Worm (Caenorhabditis elegans) whole organism, early embryonic: ENCODE results near the gene C53A5.13.

Source experiments
- B0310.2 ChIP-seq: sonication (generic microtip); optimal IDR thresholded peaks from 2 replicates; lab custom pipeline; 2016; ENCODE audit warnings: mild to moderate bottlenecking, missing genetic modification characterization, missing compliant biosample characterization
- F13C5.2 ChIP-seq: sonication (generic microtip); optimal IDR thresholded peaks from 2 replicates; lab custom pipeline; 2017; ENCODE audit warnings: mild to moderate bottlenecking, missing genetic modification characterization, inconsistent platforms, missing compliant biosample characterization
- aly-1 ChIP-seq: sonication (generic microtip); optimal IDR thresholded peaks from 2 replicates; lab custom pipeline; 2016; ENCODE audit warnings: missing genetic modification characterization, missing compliant biosample characterization
- ama-1 ChIP-seq: fragments of 150-350 bp; optimal IDR thresholded peaks from 2 replicates; lab custom pipeline; 2014
- ceh-13 ChIP-seq: fragments of 200-800 bp; sonication (Bioruptor generic); optimal IDR thresholded peaks from 2 replicates; lab custom pipeline; 2018; ENCODE audit warnings: mild to moderate bottlenecking, missing genetic modification characterization, missing compliant biosample characterization
- ceh-36 ChIP-seq: sonication (generic microtip); optimal IDR thresholded peaks from 2 replicates; lab custom pipeline; 2016; ENCODE audit warnings: missing genetic modification characterization, inconsistent platforms, missing compliant biosample characterization
- ets-7 ChIP-seq: sonication (generic microtip); optimal IDR thresholded peaks from 2 replicates; lab custom pipeline; 2016; ENCODE audit warnings: missing genotype, missing genetic modification characterization, missing compliant biosample characterization
- flt-1 ChIP-seq: fragments of 200-800 bp; sonication (Bioruptor generic); IDR thresholded peaks from 2 replicates; pipeline ENCODE4 v1.3.6; 2022; ENCODE audit warnings: missing genetic modification characterization, missing compliant biosample characterization
- hmbx-1 ChIP-seq: sonication (generic microtip); optimal IDR thresholded peaks from 2 replicates; lab custom pipeline; 2016; ENCODE audit warnings: mild to moderate bottlenecking, missing genetic modification characterization, missing compliant biosample characterization
- hmg-4 ChIP-seq: fragments of 200-800 bp; sonication (Bioruptor generic); optimal IDR thresholded peaks from 2 replicates; lab custom pipeline; 2018; ENCODE audit warnings: mild to moderate bottlenecking, missing genetic modification characterization, missing compliant biosample characterization
- hnd-1 ChIP-seq: sonication (generic microtip); optimal IDR thresholded peaks from 2 replicates; lab custom pipeline; 2016; ENCODE audit warnings: missing genetic modification characterization, missing compliant biosample characterization
- pes-1 ChIP-seq: fragments of 200-800 bp; sonication (Bioruptor generic); IDR thresholded peaks from 2 replicates; pipeline ENCODE4 v1.3.6; 2022; ENCODE audit warnings: missing genetic modification reagents, missing genetic modification characterization, missing compliant biosample characterization
- scrt-1 ChIP-seq: fragments of 200-800 bp; sonication (Bioruptor generic); IDR thresholded peaks from 2 replicates; pipeline ENCODE4 v1.3.6; 2022; ENCODE audit warnings: missing genetic modification characterization, missing compliant biosample characterization
- sea-1 ChIP-seq: fragments of 200-800 bp; sonication (Bioruptor generic); conservative IDR thresholded peaks from 2 replicates; pipeline ENCODE4 v1.3.6; 2022; ENCODE audit warnings: missing genetic modification characterization, missing compliant biosample characterization
- tbx-11 ChIP-seq: fragments of 200-800 bp; sonication (Bioruptor generic); IDR thresholded peaks from 2 replicates; pipeline ENCODE4 v1.3.6; 2022; ENCODE audit warnings: missing genetic modification characterization, missing compliant biosample characterization
- tbx-37 ChIP-seq: fragments of 200-800 bp; sonication (Bioruptor generic); conservative IDR thresholded peaks from 2 replicates; pipeline ENCODE4 v1.3.6; 2022; ENCODE audit warnings: missing genetic modification reagents, missing genetic modification characterization, missing compliant biosample characterization
- tra-4 ChIP-seq: sonication (generic microtip); optimal IDR thresholded peaks from 2 replicates; lab custom pipeline; 2017; ENCODE audit warnings: missing genetic modification characterization, missing compliant biosample characterization

Gene C53A5.13

DNA sequence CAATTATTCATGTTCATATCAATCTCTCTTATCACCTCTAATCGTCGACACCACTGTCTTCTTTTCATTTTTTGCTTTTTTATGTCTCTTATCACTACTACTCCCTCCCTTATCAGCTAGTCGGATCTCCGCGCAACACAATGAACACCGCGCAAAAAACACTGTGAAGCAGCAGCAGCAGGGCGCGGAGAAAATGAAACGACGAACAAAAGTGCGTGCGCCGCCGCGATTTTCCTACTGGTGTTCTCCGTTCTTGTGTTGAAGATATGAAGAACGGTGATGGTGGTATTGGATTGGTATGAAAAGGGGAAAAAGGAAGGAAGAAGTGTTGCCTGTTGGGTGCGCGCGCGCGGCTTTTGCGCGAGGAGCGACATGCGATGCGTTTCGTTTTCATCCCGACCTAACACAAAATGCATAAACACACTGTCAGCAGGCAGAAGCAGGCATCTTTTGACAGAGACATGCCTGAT, 40.9 kb upstream of the C53A5.13 start:
- no peak for TF ChIP-seq ets-7
- TF ChIP-seq ama-1 (lab: Kevin White, UChicago): no peak
- no peak for TF ChIP-seq flt-1 (GFP tag; lab: Robert Waterston, UW)
- TF ChIP-seq hmg-4: peak; percentile 68

DNA sequence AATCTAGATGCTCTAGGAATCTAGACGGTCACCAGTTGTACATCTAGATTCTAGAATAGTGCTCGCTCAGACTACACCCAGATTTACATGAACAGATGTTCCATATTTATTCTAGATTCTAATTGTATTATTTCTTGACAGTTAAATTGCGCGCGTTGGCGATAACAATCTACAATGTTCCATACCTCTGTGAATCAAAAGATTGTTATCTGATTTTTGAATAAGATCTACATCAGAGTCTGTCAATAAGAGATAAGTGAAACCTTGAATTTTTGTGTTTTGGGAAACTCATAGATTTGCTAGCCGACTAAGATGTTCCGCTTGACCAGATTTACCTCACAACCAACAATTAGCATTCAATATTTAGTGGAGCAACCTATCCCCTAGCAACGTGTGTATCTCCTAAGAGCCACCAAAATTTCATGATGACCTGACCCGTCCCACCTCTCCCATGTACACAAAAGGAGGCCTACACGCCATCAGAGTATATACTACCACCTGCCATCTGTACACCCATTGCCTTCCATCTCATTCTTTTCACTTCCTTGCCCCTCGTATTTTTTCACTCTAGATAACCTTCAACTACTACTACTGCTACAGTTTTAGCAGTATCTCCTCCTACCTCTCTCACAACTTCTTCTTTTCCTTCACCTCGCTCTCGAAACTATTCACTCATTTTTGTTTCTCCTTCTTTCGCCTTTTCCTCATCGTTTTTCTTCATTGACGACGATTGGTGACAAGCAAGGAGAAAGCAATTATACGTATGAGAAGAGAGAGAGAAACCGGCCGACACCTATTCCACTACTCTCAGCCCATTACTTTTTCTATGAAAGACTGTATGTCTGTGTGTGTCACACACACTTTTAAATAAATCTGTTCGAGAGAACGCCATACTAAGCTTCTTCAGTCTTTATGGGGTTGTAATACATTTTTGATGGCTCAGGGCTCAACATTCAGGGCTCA, 39.7 kb upstream of the C53A5.13 start:
- TF ChIP-seq hmg-4 (no peak), hnd-1 (no peak), ceh-13 (GFP tag; lab: Kevin White, UChicago) (no peak), ets-7 (no peak), tra-4 (tag; lab: Kevin White, UChicago) (no peak), flt-1 (GFP tag; lab: Robert Waterston, UW) (no peak), B0310.2 (tag; lab: Kevin White, UChicago) (no peak), tbx-11 (GFP tag; lab: Robert Waterston, UW) (no peak), hmbx-1 (tag; lab: Kevin White, UChicago) (no peak), aly-1 (tag; lab: Kevin White, UChicago) (no peak), sea-1 (no peak), F13C5.2 (tag; lab: Kevin White, UChicago) (no peak), ceh-36 (no peak)

DNA sequence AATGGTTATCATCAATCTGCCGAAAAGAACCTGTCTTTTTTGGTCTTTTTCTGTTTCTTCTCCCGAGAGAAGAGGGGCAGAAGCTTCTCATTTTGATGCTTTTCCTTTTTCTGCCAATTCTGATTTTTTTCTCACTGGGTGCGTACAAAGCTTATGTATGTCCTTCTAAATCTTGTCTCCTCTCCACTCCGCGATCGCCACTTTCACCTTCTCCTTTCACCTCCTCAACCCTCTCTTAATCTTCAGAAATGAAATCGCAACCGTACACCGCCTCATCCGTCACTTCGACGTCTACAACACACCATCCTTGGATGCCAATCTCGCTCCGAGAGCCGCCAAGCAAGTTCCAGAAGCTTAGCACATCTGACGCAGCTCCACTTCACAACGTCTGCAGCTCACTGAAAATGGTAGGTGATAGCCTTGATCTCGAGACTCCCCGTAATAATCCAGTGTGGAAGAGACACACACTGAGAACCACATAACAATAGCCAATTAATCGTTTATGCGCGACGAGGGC, 38.6 kb upstream of the C53A5.13 start, which contains the start of gene R02D5.1:
Gene R02D5.1 (plus strand): TSS at position 245 of the 517 bp plus-strand sequence.
- no peak for TF ChIP-seq pes-1 (GFP tag; lab: Robert Waterston, UW)
- TF ChIP-seq hmg-4: peak; percentile 21
- TF ChIP-seq scrt-1 (GFP tag; lab: Robert Waterston, UW): no peak
- TF ChIP-seq ets-7: no peak
- TF ChIP-seq tbx-11 (GFP tag; lab: Robert Waterston, UW): no peak
- TF ChIP-seq ceh-13 (GFP tag; lab: Kevin White, UChicago): no peak
- TF ChIP-seq B0310.2 (tag; lab: Kevin White, UChicago): no peak

DNA sequence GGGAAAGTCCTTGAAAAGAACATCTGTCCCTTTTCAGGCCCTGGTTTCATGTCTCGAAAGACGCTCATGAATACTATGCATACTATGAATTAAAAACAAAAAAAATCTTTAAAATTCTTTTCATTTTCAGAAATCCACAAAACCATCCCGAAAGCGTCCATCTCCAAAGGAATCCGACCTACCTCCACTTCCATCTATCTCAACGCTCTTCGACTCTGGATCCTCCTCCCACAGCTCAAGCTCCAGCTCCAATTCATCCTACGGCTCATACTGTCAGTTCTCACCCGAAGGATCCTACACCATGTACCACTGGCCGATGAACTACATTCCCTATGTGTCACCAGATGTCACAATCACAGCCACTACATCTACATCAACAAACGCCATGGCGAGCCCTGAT, 38.1 kb upstream of the C53A5.13 start:
- TF ChIP-seq ets-7 (no peak), hmg-4 (no peak), ceh-13 (GFP tag; lab: Kevin White, UChicago) (no peak), ama-1 (lab: Kevin White, UChicago) (no peak), pes-1 (GFP tag; lab: Robert Waterston, UW) (no peak), tbx-11 (GFP tag; lab: Robert Waterston, UW) (no peak), hnd-1 (no peak), flt-1 (GFP tag; lab: Robert Waterston, UW) (no peak), B0310.2 (tag; lab: Kevin White, UChicago) (no peak), aly-1 (tag; lab: Kevin White, UChicago) (no peak), F13C5.2 (tag; lab: Kevin White, UChicago) (no peak), ceh-36 (no peak), scrt-1 (GFP tag; lab: Robert Waterston, UW) (no peak)

DNA sequence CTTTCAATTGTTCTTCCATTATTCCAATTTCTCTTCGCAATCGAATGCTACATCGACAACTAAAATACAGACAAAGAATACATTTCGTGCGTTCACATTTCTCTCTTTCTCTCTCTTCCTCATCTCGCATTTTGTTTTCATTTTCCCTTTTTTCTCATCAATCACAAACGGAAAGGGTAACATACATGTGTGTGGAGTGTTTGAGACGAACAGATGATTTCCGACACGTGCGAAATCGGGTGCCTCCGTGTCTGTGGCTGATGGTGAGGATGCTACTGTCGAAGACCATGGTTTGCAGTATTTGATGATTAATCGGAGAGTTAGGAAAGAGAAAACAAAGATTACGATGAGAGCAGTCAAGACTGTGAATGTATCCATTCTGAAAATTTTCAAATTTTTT, 35.9 kb upstream of the C53A5.13 start, which contains the start of gene R02D5.9:
Gene R02D5.9 (minus strand): TSS at position 378 of the 400 bp plus-strand sequence.
- TF ChIP-seq ets-7 (no peak), hmbx-1 (tag; lab: Kevin White, UChicago) (no peak), tra-4 (tag; lab: Kevin White, UChicago) (no peak), flt-1 (GFP tag; lab: Robert Waterston, UW) (no peak), F13C5.2 (tag; lab: Kevin White, UChicago) (no peak), B0310.2 (tag; lab: Kevin White, UChicago) (no peak), aly-1 (tag; lab: Kevin White, UChicago) (no peak), ceh-13 (GFP tag; lab: Kevin White, UChicago) (no peak), pes-1 (GFP tag; lab: Robert Waterston, UW) (no peak), tbx-11 (GFP tag; lab: Robert Waterston, UW) (no peak), hnd-1 (no peak), tbx-37 (GFP tag; lab: Robert Waterston, UW) (no peak), scrt-1 (GFP tag; lab: Robert Waterston, UW) (no peak), sea-1 (no peak), hmg-4 (no peak), ama-1 (lab: Kevin White, UChicago) (no peak), ceh-36 (no peak)

DNA sequence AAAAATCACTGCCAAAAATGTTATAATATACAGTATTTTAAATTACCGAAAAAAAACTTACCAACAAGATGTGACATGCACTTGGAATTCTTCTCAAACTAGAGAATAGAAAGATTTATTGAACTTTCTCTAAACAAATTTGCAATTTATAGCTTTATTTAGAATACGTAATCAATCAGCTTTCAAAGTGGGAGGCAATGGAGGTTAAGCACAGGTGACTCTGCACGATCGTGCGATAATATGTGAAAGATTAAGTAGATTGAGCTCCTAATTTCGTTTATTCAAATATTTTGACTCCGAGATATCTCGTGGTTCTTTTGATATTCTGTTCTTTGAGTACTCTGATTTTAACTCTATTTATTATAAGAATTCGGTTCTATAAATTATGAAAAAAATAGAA, 28.7 kb upstream of the C53A5.13 start, which contains the start of gene R02D5.6:
Gene R02D5.6 (minus strand): TSS at position 101 of the 400 bp plus-strand sequence.
- TF ChIP-seq ama-1 (lab: Kevin White, UChicago) (no peak), pes-1 (GFP tag; lab: Robert Waterston, UW) (no peak), hnd-1 (no peak), tra-4 (tag; lab: Kevin White, UChicago) (no peak), scrt-1 (GFP tag; lab: Robert Waterston, UW) (no peak), ets-7 (no peak), flt-1 (GFP tag; lab: Robert Waterston, UW) (no peak), B0310.2 (tag; lab: Kevin White, UChicago) (no peak), aly-1 (tag; lab: Kevin White, UChicago) (no peak), hmbx-1 (tag; lab: Kevin White, UChicago) (no peak), tbx-37 (GFP tag; lab: Robert Waterston, UW) (no peak), ceh-13 (GFP tag; lab: Kevin White, UChicago) (no peak), sea-1 (no peak), hmg-4 (no peak), ceh-36 (no peak)

DNA sequence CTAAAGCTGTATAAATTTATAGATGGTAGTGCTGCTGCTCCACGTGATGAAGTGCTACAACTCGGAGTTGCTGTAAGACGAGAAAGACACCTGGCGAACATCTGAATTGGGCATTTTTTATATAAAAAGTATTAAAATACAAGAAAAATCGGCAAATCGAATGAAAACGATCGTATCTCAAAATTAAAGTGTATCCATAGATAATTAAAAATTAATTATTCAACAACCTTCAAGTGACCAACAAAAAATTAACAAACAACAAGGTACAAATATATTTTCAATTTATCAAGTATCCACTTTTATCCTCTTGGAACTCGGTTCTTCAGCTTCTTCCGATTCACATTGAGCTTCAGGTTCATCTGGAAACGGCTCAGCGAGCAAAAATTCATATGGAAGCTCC, 27.4 kb upstream of the C53A5.13 start, which contains the start of gene R02D5.8:
Gene R02D5.8 (minus strand): TSS at position 101 of the 400 bp plus-strand sequence.
- no peak for TF ChIP-seq tbx-37 (GFP tag; lab: Robert Waterston, UW)
- TF ChIP-seq hnd-1: no peak
- TF ChIP-seq ama-1 (lab: Kevin White, UChicago): no peak
- TF ChIP-seq pes-1 (GFP tag; lab: Robert Waterston, UW): no peak
- TF ChIP-seq aly-1 (tag; lab: Kevin White, UChicago): no peak
- no peak for TF ChIP-seq sea-1
- no peak for TF ChIP-seq B0310.2 (tag; lab: Kevin White, UChicago)
- no peak for TF ChIP-seq ceh-36
- no peak for TF ChIP-seq hmg-4
- no peak for TF ChIP-seq ceh-13 (GFP tag; lab: Kevin White, UChicago)
